Fruit fly (Drosophila melanogaster) whole organism: ENCODE data around the gene CG6966.

ENCODE experiments used
- CG8478 ChIP-seq: fragments of >200 bp; optimal IDR thresholded peaks from 2 replicates; lab custom pipeline; 2018; ENCODE audit warnings: inconsistent platforms
- EcR ChIP-seq, 2 experiments: fragments of >200 bp; optimal IDR thresholded peaks; 2 replicates each; lab custom pipeline; 2017; ENCODE audit warnings: missing biosample characterization in 2 of 2, missing genetic modification characterization in 2 of 2, missing genetic modification reagents in 2 of 2
- pan ChIP-seq: fragments of >200 bp; optimal IDR thresholded peaks from 2 replicates; lab custom pipeline; 2017
- psq ChIP-seq: fragments of >200 bp; optimal IDR thresholded peaks from 2 replicates; lab custom pipeline; 2017
- usp ChIP-seq: fragments of >200 bp; optimal IDR thresholded peaks from 2 replicates; lab custom pipeline; 2017; ENCODE audit warnings: missing biosample characterization, missing genetic modification characterization, mixed read lengths

- no peak for TF ChIP-seq CG8478 (lab: Kevin White, UChicago)
- no peak for TF ChIP-seq pan (lab: Kevin White, UChicago)
- no peak for TF ChIP-seq psq
- TF ChIP-seq usp (GFP tag; lab: Kevin White, UChicago): no peak
- no peak for TF ChIP-seq EcR (GFP tag; optimal IDR thresholded peaks at IDR 0.05; lab: Kevin White, UChicago)
Measured at dm6 chr3R:15092784-15093183, 2.6 kb downstream of the CG6966 start.
